Fruit fly (Drosophila melanogaster) whole organism: Measurements from ENCODE around the gene CG6638.

Experiments
- CG8478 ChIP-seq: fragments of >200 bp; optimal IDR thresholded peaks from 2 replicates; lab custom pipeline; 2018; ENCODE audit warnings: inconsistent platforms
- Dll ChIP-seq: fragments of >200 bp; optimal IDR thresholded peaks from 2 replicates; lab custom pipeline; 2017
- EcR ChIP-seq, 2 experiments: fragments of >200 bp; optimal IDR thresholded peaks; 2 replicates each; lab custom pipeline; 2017; ENCODE audit warnings: missing biosample characterization in 2 of 2, missing genetic modification characterization in 2 of 2, missing genetic modification reagents in 2 of 2
- pan ChIP-seq: fragments of >200 bp; optimal IDR thresholded peaks from 2 replicates; lab custom pipeline; 2017
- psq ChIP-seq: fragments of >200 bp; optimal IDR thresholded peaks from 2 replicates; lab custom pipeline; 2017
- usp ChIP-seq: fragments of >200 bp; optimal IDR thresholded peaks from 2 replicates; lab custom pipeline; 2017; ENCODE audit warnings: missing biosample characterization, missing genetic modification characterization, mixed read lengths

The CG6638 gene

dm6 chr3L:8575844-8576842, at the start of gene CG6638, which contains the start of gene CG43078:
Gene CG6638, minus strand, starts transcription at chr3L:8576078.
Gene CG43078, plus strand, starts transcription at chr3L:8576808.
- TF ChIP-seq psq (lab: Kevin White, UChicago) = no peak
- no peak for TF ChIP-seq EcR (GFP tag; optimal IDR thresholded peaks at IDR 0.05; lab: Kevin White, UChicago)
- TF ChIP-seq CG8478 (lab: Kevin White, UChicago) = no peak
- TF ChIP-seq pan = no peak
- TF ChIP-seq usp (GFP tag; lab: Kevin White, UChicago) = no peak
- TF ChIP-seq Dll = no peak

- TF ChIP-seq CG8478 (lab: Kevin White, UChicago) = no peak
- no peak for TF ChIP-seq pan
- no peak for TF ChIP-seq psq (lab: Kevin White, UChicago)
- TF ChIP-seq EcR (GFP tag; optimal IDR thresholded peaks at IDR 0.05; lab: Kevin White, UChicago) = no peak
- no peak for TF ChIP-seq Dll
- TF ChIP-seq usp (GFP tag; lab: Kevin White, UChicago) = no peak
Observed at dm6 chr3L:8623702-8624421, 48.0 kb upstream of the CG6638 start, which contains the start of the genes GAPsec and Zasp66. Gene GAPsec, minus strand, starts transcription at chr3L:8623901. Gene Zasp66, plus strand, starts transcription at chr3L:8624371.

dm6 chr3L:8621465-8621864, 45.6 kb upstream of the CG6638 start:
- TF ChIP-seq pan (no peak), EcR (GFP tag; optimal IDR thresholded peaks at IDR 0.05; lab: Kevin White, UChicago) (no peak), psq (lab: Kevin White, UChicago) (no peak), CG8478 (lab: Kevin White, UChicago) (no peak), usp (GFP tag; lab: Kevin White, UChicago) (no peak), Dll (no peak)

dm6 chr3L:8619588-8619987, 43.7 kb upstream of the CG6638 start, which contains the start of gene S-Lap2:
Gene S-Lap2, plus strand, starts transcription at chr3L:8619888.
- no peak for TF ChIP-seq psq (lab: Kevin White, UChicago)
- TF ChIP-seq CG8478 (lab: Kevin White, UChicago) = no peak
- TF ChIP-seq Dll = no peak
- TF ChIP-seq usp (GFP tag; lab: Kevin White, UChicago) = no peak
- TF ChIP-seq pan = no peak
- no peak for TF ChIP-seq EcR (GFP tag; optimal IDR thresholded peaks at IDR 0.05; lab: Kevin White, UChicago)

- TF ChIP-seq psq (lab: Kevin White, UChicago) = no peak
Observed at dm6 chr3L:8616935-8617334, 41.1 kb upstream of the CG6638 start, which contains the start of gene S-Lap1. Gene S-Lap1, plus strand, starts transcription at chr3L:8617235.

- TF ChIP-seq Dll = no peak
- no peak for TF ChIP-seq CG8478 (lab: Kevin White, UChicago)
- no peak for TF ChIP-seq EcR (GFP tag; optimal IDR thresholded peaks at IDR 0.05; lab: Kevin White, UChicago)
- TF ChIP-seq pan = no peak
- no peak for TF ChIP-seq usp (GFP tag; lab: Kevin White, UChicago)
- no peak for TF ChIP-seq psq (lab: Kevin White, UChicago)
Observed at dm6 chr3L:8607449-8607848, 31.6 kb upstream of the CG6638 start.

dm6 chr3L:8603880-8604692, 28.2 kb upstream of the CG6638 start, which contains the start of the genes CG5989 and CG6282:
Gene CG5989, minus strand, starts transcription at chr3L:8604149.
Gene CG6282, plus strand, starts transcription at chr3L:8604657.
- TF ChIP-seq usp (GFP tag; lab: Kevin White, UChicago) (no peak), Dll (peak; percentile 46)

dm6 chr3L:8600752-8601433, 25.0 kb upstream of the CG6638 start, which contains the start of the genes Nelf-E and RpL14:
Gene Nelf-E, minus strand, starts transcription at chr3L:8600879.
Gene RpL14, plus strand, starts transcription at chr3L:8601006.
- no peak for TF ChIP-seq psq (lab: Kevin White, UChicago)
- no peak for TF ChIP-seq EcR (GFP tag; optimal IDR thresholded peaks at IDR 0.05; lab: Kevin White, UChicago)
- no peak for TF ChIP-seq CG8478 (lab: Kevin White, UChicago)
- no peak for TF ChIP-seq pan
- no peak for TF ChIP-seq Dll
- no peak for TF ChIP-seq usp (GFP tag; lab: Kevin White, UChicago)

dm6 chr3L:8584086-8584485, 8.2 kb upstream of the CG6638 start:
- TF ChIP-seq EcR (GFP tag; optimal IDR thresholded peaks at IDR 0.05; lab: Kevin White, UChicago) (no peak), CG8478 (lab: Kevin White, UChicago) (no peak), psq (lab: Kevin White, UChicago) (no peak), pan (no peak), usp (GFP tag; lab: Kevin White, UChicago) (no peak), Dll (no peak)

dm6 chr3L:8582105-8582707, 6.3 kb upstream of the CG6638 start:
- TF ChIP-seq EcR (GFP tag; optimal IDR thresholded peaks at IDR 0.05; lab: Kevin White, UChicago) (no peak), psq (lab: Kevin White, UChicago) (no peak)
